Worm (Caenorhabditis elegans) whole organism, L3 larva: Measurements from ENCODE around the gene hbl-1.

Experiments used
- R02D3.7 ChIP-seq: fragments of 150-350 bp; optimal IDR thresholded peaks from 2 replicates; lab custom pipeline; 2014; ENCODE audit warnings: missing biosample characterization, missing genetic modification characterization
- ZK546.5 ChIP-seq: sonication (generic microtip); optimal IDR thresholded peaks from 2 replicates; lab custom pipeline; 2017; ENCODE audit warnings: missing biosample characterization, missing genetic modification characterization
- aly-2 ChIP-seq: fragments of 150-350 bp; optimal IDR thresholded peaks from 2 replicates; lab custom pipeline; 2014; ENCODE audit warnings: missing biosample characterization, missing genetic modification characterization
- ama-1 ChIP-seq: fragments of 150-350 bp; optimal IDR thresholded peaks from 2 replicates; lab custom pipeline; 2018
- ceh-16 ChIP-seq: sonication (generic microtip); optimal IDR thresholded peaks from 2 replicates; lab custom pipeline; 2017; ENCODE audit warnings: missing biosample characterization, missing genetic modification characterization
- ceh-28 ChIP-seq: fragments of 150-350 bp; optimal IDR thresholded peaks from 2 replicates; lab custom pipeline; 2014; ENCODE audit warnings: missing biosample characterization, missing genetic modification reagents, missing genetic modification characterization
- ceh-9 ChIP-seq: sonication (generic microtip); optimal IDR thresholded peaks from 2 replicates; lab custom pipeline; 2018; ENCODE audit warnings: missing biosample characterization, missing genetic modification characterization
- egl-27 ChIP-seq: sonication (generic microtip); optimal IDR thresholded peaks from 4 replicates; lab custom pipeline; 2017; ENCODE audit warnings: missing biosample characterization, missing genetic modification reagents, missing genetic modification characterization
- egl-5 ChIP-seq: fragments of 150-350 bp; optimal IDR thresholded peaks from 2 replicates; lab custom pipeline; 2017; ENCODE audit warnings: missing biosample characterization, missing genetic modification reagents, missing genetic modification characterization, inconsistent platforms
- elt-1 ChIP-seq: fragments of 150-350 bp; optimal IDR thresholded peaks from 2 replicates; lab custom pipeline; 2014; ENCODE audit warnings: missing biosample characterization, missing genetic modification characterization
- eor-1 ChIP-seq, 2 experiments: fragments of 150-350 bp; optimal IDR thresholded peaks; 2 replicates each; lab custom pipeline; 2014 to 2018; ENCODE audit warnings: missing biosample characterization in 2 of 2, missing genetic modification characterization in 2 of 2
- fkh-10 ChIP-seq: sonication (generic microtip); optimal IDR thresholded peaks from 2 replicates; lab custom pipeline; 2017; ENCODE audit warnings: missing biosample characterization, missing genetic modification reagents, missing genetic modification characterization
- fos-1 ChIP-seq: fragments of 150-350 bp; optimal IDR thresholded peaks from 2 replicates; lab custom pipeline; 2014; ENCODE audit warnings: missing biosample characterization, missing genetic modification characterization
- hmg-11 ChIP-seq: sonication (generic microtip); optimal IDR thresholded peaks from 2 replicates; lab custom pipeline; 2016; ENCODE audit warnings: missing genetic modification characterization, missing compliant biosample characterization
- jun-1 ChIP-seq: fragments of 150-350 bp; optimal IDR thresholded peaks from 2 replicates; lab custom pipeline; 2014; ENCODE audit warnings: missing biosample characterization, missing genetic modification reagents, missing genetic modification characterization
- lin-15B ChIP-seq: fragments of 150-350 bp; optimal IDR thresholded peaks from 2 replicates; lab custom pipeline; 2014; ENCODE audit warnings: missing biosample characterization, missing genetic modification characterization
- lin-39 ChIP-seq: fragments of 150-350 bp; optimal IDR thresholded peaks from 2 replicates; lab custom pipeline; 2018; ENCODE audit warnings: missing biosample characterization, missing genetic modification reagents, missing genetic modification characterization
- mdl-1 ChIP-seq: fragments of 150-350 bp; optimal IDR thresholded peaks from 2 replicates; lab custom pipeline; 2014; ENCODE audit warnings: missing biosample characterization, missing genetic modification characterization
- mml-1 ChIP-seq: fragments of 150-350 bp; sonication (generic microtip); optimal IDR thresholded peaks from 3 replicates; lab custom pipeline; 2014; ENCODE audit warnings: missing biosample characterization, missing genetic modification characterization
- nfya-1 ChIP-seq: sonication (generic microtip); optimal IDR thresholded peaks from 2 replicates; lab custom pipeline; 2017; ENCODE audit warnings: missing genetic modification characterization, mild to moderate bottlenecking, missing compliant biosample characterization, antibody characterized with exemption, moderate library complexity; ENCODE audit not compliant: insufficient read depth
- nhr-12 ChIP-seq: fragments of 150-350 bp; optimal IDR thresholded peaks from 2 replicates; lab custom pipeline; 2014; ENCODE audit warnings: missing biosample characterization, missing genetic modification characterization
- nhr-23 ChIP-seq: fragments of 150-350 bp; optimal IDR thresholded peaks from 2 replicates; lab custom pipeline; 2014; ENCODE audit warnings: missing biosample characterization, missing genetic modification reagents, missing genetic modification characterization
- nhr-237 ChIP-seq: fragments of 150-350 bp; optimal IDR thresholded peaks from 2 replicates; lab custom pipeline; 2014; ENCODE audit warnings: missing biosample characterization, missing genetic modification characterization
- nhr-25 ChIP-seq: sonication (generic microtip); optimal IDR thresholded peaks from 2 replicates; lab custom pipeline; 2017; ENCODE audit warnings: missing biosample characterization, missing genetic modification characterization
- nhr-28 ChIP-seq: fragments of 150-350 bp; optimal IDR thresholded peaks from 2 replicates; lab custom pipeline; 2014; ENCODE audit warnings: missing biosample characterization, missing genetic modification characterization
- nhr-43 ChIP-seq: sonication (generic microtip); optimal IDR thresholded peaks from 2 replicates; lab custom pipeline; 2016; ENCODE audit warnings: mild to moderate bottlenecking, missing genetic modification characterization, missing compliant biosample characterization; ENCODE audit not compliant: poor library complexity, severe bottlenecking
- nhr-67 ChIP-seq: fragments of 150-350 bp; optimal IDR thresholded peaks from 2 replicates; lab custom pipeline; 2014; ENCODE audit warnings: missing biosample characterization, missing genetic modification characterization
- nhr-77 ChIP-seq: fragments of 150-350 bp; optimal IDR thresholded peaks from 2 replicates; lab custom pipeline; 2014; ENCODE audit warnings: missing biosample characterization, missing genetic modification characterization
- pqm-1 ChIP-seq: fragments of 150-350 bp; optimal IDR thresholded peaks from 2 replicates; lab custom pipeline; 2017; ENCODE audit warnings: missing biosample characterization, missing genetic modification characterization, inconsistent platforms
- sea-2 ChIP-seq: fragments of 150-350 bp; sonication (generic microtip); optimal IDR thresholded peaks from 4 replicates; lab custom pipeline; 2014; ENCODE audit warnings: missing biosample characterization, missing genetic modification reagents, missing genetic modification characterization
- snpc-4 ChIP-seq: fragments of 150-350 bp; optimal IDR thresholded peaks from 2 replicates; lab custom pipeline; 2014; ENCODE audit warnings: missing biosample characterization, missing genetic modification characterization
- unc-39 ChIP-seq: sonication (generic microtip); optimal IDR thresholded peaks from 4 replicates; lab custom pipeline; 2017; ENCODE audit warnings: missing biosample characterization, missing genetic modification characterization
- unc-62 ChIP-seq: fragments of 150-350 bp; sonication (generic microtip); optimal IDR thresholded peaks from 4 replicates; lab custom pipeline; 2014; ENCODE audit warnings: missing biosample characterization, missing genetic modification reagents, missing genetic modification characterization
- zag-1 ChIP-seq: fragments of 150-350 bp; optimal IDR thresholded peaks from 2 replicates; lab custom pipeline; 2014; ENCODE audit warnings: missing biosample characterization, missing genetic modification characterization

The hbl-1 gene

ce11 chrX:5850472-5850871, 28.5 kb downstream of the hbl-1 start:
- TF ChIP-seq snpc-4 (tag; lab: Kevin White, UChicago) (peak; percentile 33), mdl-1 (tag; lab: Kevin White, UChicago) (no peak)

- peak; percentile 23 for TF ChIP-seq nhr-23 (tag; lab: Kevin White, UChicago)
- no peak for TF ChIP-seq unc-62 (GFP tag; lab: Kevin White, UChicago)
Measured at ce11 chrX:5852113-5852512, 30.2 kb downstream of the hbl-1 start.

- TF ChIP-seq ceh-28 (tag; lab: Kevin White, UChicago) (no peak), hmg-11 (no peak), eor-1 (tag; optimal IDR thresholded peaks at IDR 0.05; lab: Kevin White, UChicago) (no peak), mml-1 (tag; lab: Kevin White, UChicago) (no peak), R02D3.7 (tag; lab: Kevin White, UChicago) (no peak), nhr-67 (tag; lab: Kevin White, UChicago) (no peak), fkh-10 (GFP tag; lab: Kevin White, UChicago) (no peak), fos-1 (tag; lab: Kevin White, UChicago) (no peak), sea-2 (no peak), nhr-25 (tag; lab: Kevin White, UChicago) (no peak), pqm-1 (tag; lab: Kevin White, UChicago) (no peak), jun-1 (tag; lab: Kevin White, UChicago) (no peak), nhr-237 (no peak), lin-39 (tag; lab: Kevin White, UChicago) (no peak)
Measured at ce11 chrX:5854163-5854451, 32.2 kb downstream of the hbl-1 start, which contains the start of gene hog-1. TSS of gene hog-1 (minus strand) at chrX:5854263.

ce11 chrX:5854452-5855234, 32.7 kb downstream of the hbl-1 start:
- TF ChIP-seq nhr-67 (tag; lab: Kevin White, UChicago) (no peak), nfya-1 (no peak), nhr-28 (tag; lab: Kevin White, UChicago) (no peak), unc-39 (tag; lab: Kevin White, UChicago) (no peak), mdl-1 (tag; lab: Kevin White, UChicago) (no peak), aly-2 (tag; lab: Kevin White, UChicago) (no peak), nhr-237 (no peak), nhr-43 (tag; lab: Kevin White, UChicago) (no peak), R02D3.7 (tag; lab: Kevin White, UChicago) (no peak), egl-5 (tag; lab: Kevin White, UChicago) (no peak)

ce11 chrX:5859161-5859560, 37.2 kb downstream of the hbl-1 start:
- peak; percentile 32 for TF ChIP-seq fkh-10 (GFP tag; lab: Kevin White, UChicago)
- TF ChIP-seq ceh-28 (tag; lab: Kevin White, UChicago) = no peak
- TF ChIP-seq ceh-9 = no peak
- TF ChIP-seq nhr-237 = no peak
- no peak for TF ChIP-seq nfya-1

ce11 chrX:5862408-5862807, 40.5 kb downstream of the hbl-1 start, which contains the start of gene ctbp-1:
TSS of gene ctbp-1 (plus strand) at chrX:5862708.
- TF ChIP-seq mml-1 (tag; lab: Kevin White, UChicago) (no peak), egl-27 (tag; lab: Kevin White, UChicago) (no peak), nhr-12 (no peak), fkh-10 (GFP tag; lab: Kevin White, UChicago) (no peak), nhr-237 (no peak), mdl-1 (tag; lab: Kevin White, UChicago) (no peak), elt-1 (tag; lab: Kevin White, UChicago) (no peak), ZK546.5 (tag; lab: Kevin White, UChicago) (no peak), zag-1 (tag; lab: Kevin White, UChicago) (no peak), nhr-23 (tag; lab: Kevin White, UChicago) (no peak), lin-15B (tag; lab: Kevin White, UChicago) (no peak), ama-1 (lab: Kevin White, UChicago) (no peak), ceh-28 (tag; lab: Kevin White, UChicago) (no peak), R02D3.7 (tag; lab: Kevin White, UChicago) (no peak), nhr-77 (tag; lab: Kevin White, UChicago) (no peak), ceh-16 (no peak), egl-5 (tag; lab: Kevin White, UChicago) (no peak)
